Fruit fly (Drosophila melanogaster): ENCODE data around the gene CG11226.

The CG11226 gene

dm6 chr3L:22863367-22864078 lies 26.7 kb downstream of the CG11226 start, which contains the start of gene CG33169 (continued):
- TF ChIP-seq hb (GFP tag; IDR thresholded peaks at IDR 0.05; ENCODE audit: partially characterized antibody) (peak; percentile 35; the same call in 1 of the 3 replicates), Lim3 (GFP tag; IDR thresholded peaks at IDR 0.05) (0 out of 2 replicates have a peak, but pooled peaks have one; percentile 24), usp (GFP tag; optimal IDR thresholded peaks at IDR 0.05) (no peak), CG4617 (GFP tag; optimal IDR thresholded peaks at IDR 0.05; ENCODE audit: borderline replicate concordance) (peak; percentile 85), abd-A (tag; optimal IDR thresholded peaks at IDR 0.05) (no peak), hth (optimal IDR thresholded peaks at IDR 0.05) (no peak), CG33557 (GFP tag; optimal IDR thresholded peaks at IDR 0.05) (peak; percentile 47), CG15696 (tag; optimal IDR thresholded peaks at IDR 0.05) (peak; percentile 46), vfl (GFP tag; optimal IDR thresholded peaks at IDR 0.05) (peak; percentile 93), Opbp (GFP tag; IDR thresholded peaks at IDR 0.05; ENCODE audit: partially characterized antibody) (peak; percentile 71), Hand (GFP tag; optimal IDR thresholded peaks at IDR 0.05) (peak; percentile 47), Jarid2 (GFP tag; optimal IDR thresholded peaks at IDR 0.05) (peak; percentile 74), CG14965 (GFP tag; optimal IDR thresholded peaks at IDR 0.05; ENCODE audit: borderline replicate concordance) (peak; percentile 20), pan (optimal IDR thresholded peaks at IDR 0.05) (no peak), pan (GFP tag; optimal IDR thresholded peaks at IDR 0.05 in 1 of 2, IDR thresholded peaks at IDR 0.05 in 1 of 2) (peak in 1 of 2 experiments; percentile 81), Taf1 (GFP tag; IDR thresholded peaks at IDR 0.05) (no peak), Hsf (GFP tag; optimal IDR thresholded peaks at IDR 0.05) (peak; percentile 87), jumu (GFP tag; optimal IDR thresholded peaks at IDR 0.05) (peak; percentile 91), CrebB (tag; optimal IDR thresholded peaks at IDR 0.05) (peak; percentile 82), CG3995 (GFP tag; optimal IDR thresholded peaks at IDR 0.05) (peak; percentile 66), CG7987 (GFP tag; optimal IDR thresholded peaks at IDR 0.05) (peak; percentile 92), bbx (GFP tag; IDR thresholded peaks at IDR 0.05; ENCODE audit: partially characterized antibody) (peak; percentile 71), Ets65A (GFP tag) (peak; percentile 100), fd102C (GFP tag; optimal IDR thresholded peaks at IDR 0.05) (peak; percentile 70), lmd (GFP tag; IDR thresholded peaks at IDR 0.05) (peak; percentile 79), CG1602 (GFP tag; optimal IDR thresholded peaks at IDR 0.05) (peak; percentile 67), CG8089 (GFP tag; optimal IDR thresholded peaks at IDR 0.05) (peak; percentile 81), CG11456 (GFP tag; IDR thresholded peaks at IDR 0.05) (peak; percentile 96), B-H2 (GFP tag; optimal IDR thresholded peaks at IDR 0.05) (peak; percentile 95), NFAT (GFP tag; IDR thresholded peaks at IDR 0.05) (peak; percentile 96), NK7.1 (GFP tag; optimal IDR thresholded peaks at IDR 0.05) (peak; percentile 78), CG18476 (GFP tag; optimal IDR thresholded peaks at IDR 0.05) (peak; percentile 46), CG14710 (tag; optimal IDR thresholded peaks at IDR 0.05) (peak; percentile 79), Fer1 (GFP tag; optimal IDR thresholded peaks at IDR 0.05) (no peak), Blimp-1 (GFP tag; optimal IDR thresholded peaks at IDR 0.05) (no peak), CG32532 (GFP tag; IDR thresholded peaks at IDR 0.05) (peak; percentile 88), nmo (GFP tag; optimal IDR thresholded peaks at IDR 0.05) (peak; percentile 85), toy (GFP tag; IDR thresholded peaks at IDR 0.05) (peak; percentile 50; the same call in 1 of the 2 replicates), Sry-β (GFP tag; optimal IDR thresholded peaks at IDR 0.05) (peak; percentile 23), CG8359 (GFP tag; optimal IDR thresholded peaks at IDR 0.05; ENCODE audit: borderline replicate concordance) (no peak), Elba2 (GFP tag; optimal IDR thresholded peaks at IDR 0.05) (peak; percentile 51), CG7271 (tag; optimal IDR thresholded peaks at IDR 0.05) (no peak), CG13894 (tag; optimal IDR thresholded peaks at IDR 0.05) (peak; percentile 93), dimm (GFP tag; IDR thresholded peaks at IDR 0.05) (peak; percentile 41; the same call in 1 of the 2 replicates), CG12299 (tag; optimal IDR thresholded peaks at IDR 0.05) (peak; percentile 63), CG17385 (GFP tag; optimal IDR thresholded peaks at IDR 0.05) (peak; percentile 100), CG34422 (GFP tag; IDR thresholded peaks at IDR 0.05) (peak; percentile 95), trh (GFP tag; optimal IDR thresholded peaks at IDR 0.05) (peak; percentile 65), BEAF-32 (GFP tag; optimal IDR thresholded peaks at IDR 0.05) (peak; percentile 72)

Data from whole organism, embryonic.